Fruit fly (Drosophila melanogaster) whole organism, embryonic: ENCODE measurements around the gene CG11396.

ENCODE experiments used
- Atf-2 ChIP-seq: fragments of 200-800 bp; sonication (Bioruptor generic); optimal IDR thresholded peaks from 2 replicates; lab custom pipeline; 2016; ENCODE audit warnings: missing biosample characterization, missing genetic modification characterization
- B-H2 ChIP-seq: fragments of 200-800 bp; sonication (Bioruptor generic); optimal IDR thresholded peaks from 2 replicates; lab custom pipeline; 2018; ENCODE audit warnings: missing biosample characterization, mild to moderate bottlenecking, missing genetic modification characterization
- Blimp-1 ChIP-seq: fragments of 200-800 bp; sonication (Bioruptor generic); optimal IDR thresholded peaks from 3 replicates; lab custom pipeline; 2018; ENCODE audit warnings: missing biosample characterization, missing genetic modification characterization, mild to moderate bottlenecking, moderate library complexity, missing genetic modification reagents
- CG10321 ChIP-seq: fragments of 200-800 bp; sonication (Bioruptor generic); IDR thresholded peaks from 2 replicates; pipeline ENCODE4 v1.3.6; 2022; ENCODE audit warnings: missing biosample characterization, missing genetic modification characterization
- CG10565 ChIP-seq: fragments of 200-800 bp; sonication (Bioruptor generic); optimal IDR thresholded peaks from 3 replicates; lab custom pipeline; 2016; ENCODE audit warnings: missing biosample characterization, mild to moderate bottlenecking, missing genetic modification characterization
- CG11093 ChIP-seq: fragments of 200-800 bp; sonication (Bioruptor generic); IDR thresholded peaks from 3 replicates; pipeline ENCODE4 v1.3.6; 2022; ENCODE audit warnings: missing biosample characterization, missing genetic modification characterization
- CG11504 ChIP-seq: fragments of 200-800 bp; sonication (Bioruptor generic); optimal IDR thresholded peaks from 3 replicates; lab custom pipeline; 2019; ENCODE audit warnings: missing biosample characterization, mild to moderate bottlenecking, missing genetic modification characterization, moderate library complexity
- CG12104 ChIP-seq: fragments of 200-800 bp; sonication (Bioruptor generic); optimal IDR thresholded peaks from 3 replicates; lab custom pipeline; 2016; ENCODE audit warnings: missing biosample characterization, missing genetic modification characterization
- CG13123 ChIP-seq: fragments of 200-800 bp; sonication (Bioruptor generic); optimal IDR thresholded peaks from 2 replicates; lab custom pipeline; 2016; ENCODE audit warnings: missing biosample characterization, missing genetic modification characterization
- CG15011 ChIP-seq: fragments of 200-800 bp; sonication (Bioruptor generic); optimal IDR thresholded peaks from 3 replicates; lab custom pipeline; 2018; ENCODE audit warnings: missing biosample characterization, mild to moderate bottlenecking, missing genetic modification characterization
- CG15601 ChIP-seq: fragments of 200-800 bp; sonication (Bioruptor generic); optimal IDR thresholded peaks from 3 replicates; lab custom pipeline; 2019; ENCODE audit warnings: missing biosample characterization, mild to moderate bottlenecking, missing genetic modification characterization, moderate library complexity
- CG2120 ChIP-seq: fragments of 200-800 bp; sonication (Bioruptor generic); optimal IDR thresholded peaks from 3 replicates; lab custom pipeline; 2016; ENCODE audit warnings: missing biosample characterization, missing genetic modification characterization
- CG31388 ChIP-seq: fragments of 200-800 bp; sonication (Bioruptor generic); optimal IDR thresholded peaks from 2 replicates; lab custom pipeline; 2016; ENCODE audit warnings: missing biosample characterization, missing genetic modification characterization
- CG32767 ChIP-seq: fragments of 200-800 bp; sonication (Bioruptor generic); IDR thresholded peaks from 2 replicates; pipeline ENCODE4 v1.3.6; 2022; ENCODE audit warnings: missing biosample characterization, missing genetic modification characterization
- CG4328 ChIP-seq: fragments of 200-800 bp; sonication (Bioruptor generic); optimal IDR thresholded peaks from 3 replicates; lab custom pipeline; 2017; ENCODE audit warnings: missing biosample characterization, missing genetic modification reagents, missing genetic modification characterization
- CG6689 ChIP-seq: fragments of 200-800 bp; sonication (Bioruptor generic); IDR thresholded peaks from 2 replicates; pipeline ENCODE4 v1.3.6; 2022; ENCODE audit warnings: missing biosample characterization, missing genetic modification characterization
- CG6765 ChIP-seq: fragments of 200-800 bp; sonication (Bioruptor generic); optimal IDR thresholded peaks from 3 replicates; lab custom pipeline; 2017; ENCODE audit warnings: missing biosample characterization, mild to moderate bottlenecking, missing genetic modification characterization
- CHES-1-like ChIP-seq: fragments of 200-800 bp; sonication (Bioruptor generic); optimal IDR thresholded peaks from 2 replicates; lab custom pipeline; 2016; ENCODE audit warnings: missing biosample characterization, missing genetic modification characterization
- Dfd ChIP-seq, 2 experiments: fragments of >200 bp; optimal IDR thresholded peaks; 2 replicates each; lab custom pipeline; 2017; ENCODE audit warnings: missing biosample characterization in 2 of 2, missing genetic modification characterization in 2 of 2
- E2f1 ChIP-seq: fragments of 200-800 bp; sonication (Bioruptor generic); IDR thresholded peaks from 2 replicates; pipeline ENCODE4 v1.3.6; 2022; ENCODE audit warnings: missing biosample characterization, missing genetic modification characterization
- Gug ChIP-seq: fragments of 200-800 bp; sonication (Bioruptor generic); IDR thresholded peaks from 4 replicates; pipeline ENCODE4 v1.3.6; 2022; ENCODE audit warnings: missing biosample characterization, missing genetic modification characterization
- HLH3B ChIP-seq: fragments of 200-800 bp; sonication (Bioruptor generic); IDR thresholded peaks from 2 replicates; pipeline ENCODE4 v1.3.6; 2022; ENCODE audit warnings: missing biosample characterization, missing genetic modification characterization
- HmgZ ChIP-seq: fragments of 200-800 bp; sonication (Bioruptor generic); optimal IDR thresholded peaks from 2 replicates; lab custom pipeline; 2018; ENCODE audit warnings: missing biosample characterization, mild to moderate bottlenecking, missing genetic modification characterization
- Hmx ChIP-seq: fragments of 200-800 bp; sonication (Bioruptor generic); optimal IDR thresholded peaks from 2 replicates; lab custom pipeline; 2016; ENCODE audit warnings: missing biosample characterization, missing genetic modification characterization
- Lpt ChIP-seq: fragments of >200 bp; optimal IDR thresholded peaks from 2 replicates; lab custom pipeline; 2018; ENCODE audit warnings: missing biosample characterization, missing genetic modification characterization
- Ptx1 ChIP-seq: fragments of 200-800 bp; sonication (Bioruptor generic); IDR thresholded peaks from 2 replicates; pipeline ENCODE4 v1.3.6; 2022; ENCODE audit warnings: missing biosample characterization, missing genetic modification characterization
- Sin3A ChIP-seq: fragments of >200 bp; optimal IDR thresholded peaks from 2 replicates; lab custom pipeline; 2018
- Ssrp ChIP-seq: fragments of 200-800 bp; sonication (Bioruptor generic); optimal IDR thresholded peaks from 2 replicates; lab custom pipeline; 2018; ENCODE audit warnings: missing biosample characterization, mild to moderate bottlenecking, missing genetic modification characterization, moderate library complexity
- TFAM ChIP-seq: fragments of 200-800 bp; sonication (Bioruptor generic); optimal IDR thresholded peaks from 2 replicates; lab custom pipeline; 2017; ENCODE audit warnings: missing biosample characterization, missing genetic modification characterization, inconsistent platforms
- Vsx1 ChIP-seq: fragments of 200-800 bp; sonication (Bioruptor generic); optimal IDR thresholded peaks from 2 replicates; lab custom pipeline; 2017; ENCODE audit warnings: missing biosample characterization, mild to moderate bottlenecking, missing genetic modification characterization, missing genetic modification reagents
- abd-A ChIP-seq: fragments of 200-800 bp; sonication (Bioruptor generic); optimal IDR thresholded peaks from 3 replicates; lab custom pipeline; 2019; ENCODE audit warnings: missing biosample characterization, mild to moderate bottlenecking, missing genetic modification characterization, moderate library complexity
- ase ChIP-seq: fragments of 200-800 bp; sonication (Bioruptor generic); IDR thresholded peaks from 3 replicates; pipeline ENCODE4 v1.3.6; 2022; ENCODE audit warnings: missing biosample characterization, missing genetic modification characterization
- cad ChIP-seq: fragments of >200 bp; optimal IDR thresholded peaks from 2 replicates; lab custom pipeline; 2017; ENCODE audit warnings: missing biosample characterization, missing genetic modification characterization
- crol ChIP-seq: fragments of 200-800 bp; sonication (Bioruptor generic); IDR thresholded peaks from 2 replicates; pipeline ENCODE4 v1.3.6; 2022; ENCODE audit warnings: missing biosample characterization, missing genetic modification characterization
- crp ChIP-seq, 2 experiments: fragments of 200-800 bp; sonication (Bioruptor generic); optimal IDR thresholded peaks; 2 replicates in 1 of 2; 3 replicates in 1 of 2; lab custom pipeline; 2017; ENCODE audit warnings: missing biosample characterization in 2 of 2, missing genetic modification characterization in 2 of 2, mild to moderate bottlenecking in 1 of 2, moderate library complexity in 1 of 2
- dpn ChIP-seq, 2 experiments: fragments of 200-800 bp; sonication (Bioruptor generic); optimal IDR thresholded peaks; 3 replicates each; lab custom pipeline; 2016; ENCODE audit warnings: missing biosample characterization in 2 of 2, missing genetic modification characterization in 2 of 2
- her ChIP-seq: fragments of 200-800 bp; sonication (Bioruptor generic); optimal IDR thresholded peaks from 2 replicates; lab custom pipeline; 2016; ENCODE audit warnings: missing biosample characterization, missing genetic modification characterization
- ind ChIP-seq: fragments of 200-800 bp; sonication (Bioruptor generic); optimal IDR thresholded peaks from 3 replicates; lab custom pipeline; 2016; ENCODE audit warnings: missing biosample characterization, missing genetic modification characterization
- repo ChIP-seq: fragments of 200-800 bp; sonication (Bioruptor generic); optimal IDR thresholded peaks from 2 replicates; lab custom pipeline; 2016; ENCODE audit warnings: missing biosample characterization, missing genetic modification characterization
- sd ChIP-seq: fragments of 200-800 bp; sonication (Bioruptor generic); optimal IDR thresholded peaks from 3 replicates; lab custom pipeline; 2018; ENCODE audit warnings: missing biosample characterization, mild to moderate bottlenecking, missing genetic modification characterization, moderate library complexity
- sens ChIP-seq: fragments of 200-800 bp; sonication (Bioruptor generic); peaks from one replicate; lab custom pipeline; 2016; ENCODE audit warnings: missing biosample characterization, missing genetic modification characterization
- sima ChIP-seq: fragments of 200-800 bp; sonication (Bioruptor generic); optimal IDR thresholded peaks from 2 replicates; lab custom pipeline; 2016; ENCODE audit warnings: missing biosample characterization, missing genetic modification characterization
- tio ChIP-seq: fragments of 200-800 bp; sonication (Bioruptor generic); optimal IDR thresholded peaks from 2 replicates; lab custom pipeline; 2017; ENCODE audit warnings: missing biosample characterization, missing genetic modification characterization, inconsistent platforms
- vfl ChIP-seq: fragments of 200-800 bp; sonication (Bioruptor generic); optimal IDR thresholded peaks from 2 replicates; lab custom pipeline; 2016; ENCODE audit warnings: missing biosample characterization, missing genetic modification characterization
- z ChIP-seq: fragments of 200-800 bp; sonication (Bioruptor generic); IDR thresholded peaks from 3 replicates; pipeline ENCODE4 v1.3.6; 2022; ENCODE audit warnings: missing biosample characterization, missing genetic modification characterization
- zfh2 ChIP-seq: fragments of 200-800 bp; sonication (Bioruptor generic); optimal IDR thresholded peaks from 2 replicates; lab custom pipeline; 2016; ENCODE audit warnings: missing biosample characterization, missing genetic modification characterization

The CG11396 gene

dm6 chr3L:20826950-20827910, 39.3 kb upstream of the CG11396 start (continued):
- TF ChIP-seq tio (GFP tag; lab: Kevin White, UChicago) (peak; percentile 45), zfh2 (GFP tag; lab: Kevin White, UChicago) (peak; percentile 42), CG15601 (tag; lab: Kevin White, UChicago) (no peak), ind (GFP tag; lab: Kevin White, UChicago) (peak; percentile 35), CG6765 (no peak), Vsx1 (GFP tag; lab: Kevin White, UChicago) (no peak), ase (GFP tag; lab: Robert Waterston, UW) (no peak), CG32767 (GFP tag; lab: Robert Waterston, UW) (no peak), dpn (GFP tag; optimal IDR thresholded peaks at IDR 0.05; lab: Kevin White, UChicago) (peak in 1 of 2 experiments; percentile 15), CG10321 (GFP tag; lab: Robert Waterston, UW) (no peak), CHES-1-like (GFP tag; lab: Kevin White, UChicago) (no peak), CG11504 (no peak), CG11093 (no peak), Gug (peak; percentile 36; the same call in 1 of the 4 replicates), CG4328 (GFP tag; lab: Kevin White, UChicago) (no peak), CG6689 (GFP tag; lab: Robert Waterston, UW) (0 out of 2 replicates have a peak, but pooled peaks have one; percentile 15), CG2120 (peak; percentile 65), Ssrp (tag; lab: Kevin White, UChicago) (no peak), her (GFP tag; lab: Kevin White, UChicago) (no peak)

- TF ChIP-seq CG15011 (GFP tag; lab: Kevin White, UChicago) (peak; percentile 43), Sin3A (no peak), CG13123 (GFP tag; lab: Kevin White, UChicago) (no peak), sens (GFP tag; lab: Kevin White, UChicago) (peak; percentile 70), z (GFP tag; lab: Robert Waterston, UW) (no peak), CG31388 (GFP tag; lab: Kevin White, UChicago) (peak; percentile 59), Atf-2 (no peak), sima (GFP tag; lab: Kevin White, UChicago) (peak; percentile 38), crol (GFP tag; lab: Robert Waterston, UW) (no peak), Blimp-1 (GFP tag; lab: Kevin White, UChicago) (peak; percentile 83), cad (GFP tag; lab: Kevin White, UChicago) (peak; percentile 36), abd-A (tag; lab: Kevin White, UChicago) (no peak), TFAM (GFP tag; lab: Kevin White, UChicago) (no peak), E2f1 (no peak), Lpt (no peak), repo (GFP tag; lab: Kevin White, UChicago) (no peak), Ptx1 (GFP tag; lab: Robert Waterston, UW) (no peak), B-H2 (GFP tag; lab: Kevin White, UChicago) (no peak), CG10565 (GFP tag; lab: Kevin White, UChicago) (peak; percentile 9), vfl (GFP tag; lab: Kevin White, UChicago) (no peak), CG12104 (GFP tag; lab: Kevin White, UChicago) (peak; percentile 17), HmgZ (tag; lab: Kevin White, UChicago) (no peak), HLH3B (no peak), Dfd (GFP tag; optimal IDR thresholded peaks at IDR 0.05; lab: Kevin White, UChicago) (peak; percentile 86 to 96), sd (tag; lab: Kevin White, UChicago) (no peak), crp (GFP tag; optimal IDR thresholded peaks at IDR 0.05; lab: Kevin White, UChicago) (peak in 1 of 2 experiments; percentile 9), Hmx (GFP tag; lab: Kevin White, UChicago) (peak; percentile 51)
Observed at dm6 chr3L:20823206-20823803, 35.4 kb upstream of the CG11396 start.
